Worm (Caenorhabditis elegans) whole organism, L4 larva: ENCODE measurements around the gene M7.7.

Experiments used
- F10B5.3 ChIP-seq: sonication (generic microtip); optimal IDR thresholded peaks from 2 replicates; lab custom pipeline; 2016; ENCODE audit warnings: mild to moderate bottlenecking, missing genetic modification characterization, missing compliant biosample characterization
- F26F4.8 ChIP-seq: fragments of 200-800 bp; sonication (Bioruptor generic); conservative IDR thresholded peaks from 2 replicates; pipeline ENCODE4 v1.3.6; 2022; ENCODE audit warnings: missing genetic modification characterization, missing compliant biosample characterization
- F49E8.2 ChIP-seq: sonication (generic microtip); optimal IDR thresholded peaks from 2 replicates; lab custom pipeline; 2016; ENCODE audit warnings: missing compliant biosample characterization, mild to moderate bottlenecking, missing genetic modification characterization, borderline replicate concordance
- R02D3.7 ChIP-seq: fragments of 150-350 bp; sonication (generic microtip); optimal IDR thresholded peaks from 3 replicates; lab custom pipeline; 2014; ENCODE audit warnings: missing biosample characterization, missing genetic modification characterization
- T26A8.4 ChIP-seq: fragments of 200-800 bp; sonication (Bioruptor generic); IDR thresholded peaks from 2 replicates; pipeline ENCODE4 v1.3.6; 2022; ENCODE audit warnings: missing genetic modification characterization, missing compliant biosample characterization
- Y105C5A.15 ChIP-seq: fragments of 200-800 bp; sonication (Bioruptor generic); IDR thresholded peaks from 2 replicates; pipeline ENCODE4 v1.3.6; 2022; ENCODE audit warnings: missing genetic modification characterization, missing compliant biosample characterization
- ZK546.5 ChIP-seq, 2 experiments: sonication (generic microtip); optimal IDR thresholded peaks; 2 replicates each; lab custom pipeline; 2017; ENCODE audit warnings: missing biosample characterization in 2 of 2, missing genetic modification characterization in 2 of 2
- aha-1 ChIP-seq: fragments of 150-350 bp; peaks from one replicate; lab custom pipeline; 2014; ENCODE audit warnings: missing biosample characterization, missing genetic modification characterization
- aly-2 ChIP-seq: sonication (generic microtip); optimal IDR thresholded peaks from 2 replicates; lab custom pipeline; 2018; ENCODE audit warnings: missing biosample characterization, missing genetic modification characterization
- ama-1 ChIP-seq: fragments of 150-350 bp; optimal IDR thresholded peaks from 2 replicates; lab custom pipeline; 2014; ENCODE audit warnings: inconsistent platforms, mixed read lengths
- arid-1 ChIP-seq: fragments of 200-800 bp; sonication (Bioruptor generic); conservative IDR thresholded peaks from 2 replicates; pipeline ENCODE4 v1.3.6; 2022; ENCODE audit warnings: missing genetic modification reagents, missing genetic modification characterization, missing compliant biosample characterization
- attf-4 ChIP-seq: sonication (generic microtip); optimal IDR thresholded peaks from 3 replicates; lab custom pipeline; 2017; ENCODE audit warnings: missing biosample characterization, missing genetic modification characterization
- ceh-28 ChIP-seq: fragments of 150-350 bp; optimal IDR thresholded peaks from 2 replicates; lab custom pipeline; 2014; ENCODE audit warnings: missing biosample characterization, missing genetic modification reagents, missing genetic modification characterization
- ceh-62 ChIP-seq: sonication (generic microtip); optimal IDR thresholded peaks from 2 replicates; lab custom pipeline; 2017; ENCODE audit warnings: missing biosample characterization, missing genetic modification characterization
- ces-1 ChIP-seq: fragments of 150-350 bp; sonication (generic microtip); optimal IDR thresholded peaks from 4 replicates; lab custom pipeline; 2014; ENCODE audit warnings: missing biosample characterization, missing genetic modification reagents, missing genetic modification characterization
- cey-2 ChIP-seq: sonication (generic microtip); optimal IDR thresholded peaks from 3 replicates; lab custom pipeline; 2017; ENCODE audit warnings: missing genetic modification characterization, mild to moderate bottlenecking, missing compliant biosample characterization, antibody characterized with exemption, borderline replicate concordance; ENCODE audit not compliant: insufficient read depth
- daf-19 ChIP-seq: fragments of 200-800 bp; sonication (Bioruptor generic); conservative IDR thresholded peaks from 2 replicates; pipeline ENCODE4 v1.3.6; 2022; ENCODE audit warnings: missing genetic modification characterization, missing compliant biosample characterization
- daf-8 ChIP-seq: fragments of 200-800 bp; sonication (Bioruptor generic); IDR thresholded peaks from 2 replicates; pipeline ENCODE4 v1.3.6; 2022; ENCODE audit warnings: missing genetic modification characterization, missing compliant biosample characterization
- egl-27 ChIP-seq: sonication (generic microtip); optimal IDR thresholded peaks from 3 replicates; lab custom pipeline; 2017; ENCODE audit warnings: missing biosample characterization, missing genetic modification reagents, missing genetic modification characterization
- egl-43 ChIP-seq: fragments of 200-800 bp; sonication (Bioruptor generic); IDR thresholded peaks from 2 replicates; pipeline ENCODE4 v1.3.6; 2022; ENCODE audit warnings: missing genetic modification reagents, missing genetic modification characterization, missing compliant biosample characterization
- lin-1 ChIP-seq: fragments of 200-800 bp; sonication (Bioruptor generic); IDR thresholded peaks from 2 replicates; pipeline ENCODE4 v1.3.6; 2022; ENCODE audit warnings: missing genetic modification reagents, missing genetic modification characterization, missing compliant biosample characterization
- lin-15B ChIP-seq: fragments of 150-350 bp; sonication (generic microtip); optimal IDR thresholded peaks from 3 replicates; lab custom pipeline; 2014; ENCODE audit warnings: missing biosample characterization, missing genetic modification characterization
- lin-29 ChIP-seq: fragments of 200-800 bp; sonication (Bioruptor generic); IDR thresholded peaks from 2 replicates; pipeline ENCODE4 v1.3.6; 2022; ENCODE audit warnings: missing genetic modification reagents, missing genetic modification characterization, missing compliant biosample characterization
- lin-38 ChIP-seq: fragments of 200-800 bp; sonication (Bioruptor generic); IDR thresholded peaks from 2 replicates; pipeline ENCODE4 v1.3.6; 2022; ENCODE audit warnings: missing genetic modification reagents, missing genetic modification characterization, missing compliant biosample characterization
- lir-3 ChIP-seq: sonication (generic microtip); optimal IDR thresholded peaks from 2 replicates; lab custom pipeline; 2016; ENCODE audit warnings: mild to moderate bottlenecking, missing genetic modification characterization, missing compliant biosample characterization
- mdt-29 ChIP-seq: fragments of 200-800 bp; sonication (Bioruptor generic); IDR thresholded peaks from 2 replicates; pipeline ENCODE4 v1.3.6; 2022; ENCODE audit warnings: missing genetic modification reagents, missing genetic modification characterization, missing compliant biosample characterization
- mxl-2 ChIP-seq: fragments of 200-800 bp; sonication (Bioruptor generic); conservative IDR thresholded peaks from 2 replicates; pipeline ENCODE4 v1.3.6; 2022; ENCODE audit warnings: missing genetic modification reagents, missing genetic modification characterization, missing compliant biosample characterization
- mxl-3 ChIP-seq: fragments of 200-800 bp; sonication (Bioruptor generic); optimal IDR thresholded peaks from 2 replicates; lab custom pipeline; 2018; ENCODE audit warnings: mild to moderate bottlenecking, missing genetic modification characterization, missing compliant biosample characterization
- nhr-11 ChIP-seq: fragments of 150-350 bp; optimal IDR thresholded peaks from 2 replicates; lab custom pipeline; 2014; ENCODE audit warnings: missing biosample characterization, missing genetic modification characterization
- nhr-111 ChIP-seq: fragments of 200-800 bp; sonication (Bioruptor generic); optimal IDR thresholded peaks from 2 replicates; lab custom pipeline; 2018; ENCODE audit warnings: mild to moderate bottlenecking, missing genetic modification characterization, missing compliant biosample characterization
- nhr-41 ChIP-seq: fragments of 200-800 bp; sonication (Bioruptor generic); IDR thresholded peaks from 2 replicates; pipeline ENCODE4 v1.3.6; 2022; ENCODE audit warnings: missing genetic modification reagents, missing genetic modification characterization, missing compliant biosample characterization
- nhr-42 ChIP-seq: fragments of 200-800 bp; sonication (Bioruptor generic); IDR thresholded peaks from 2 replicates; pipeline ENCODE4 v1.3.6; 2022; ENCODE audit warnings: missing genetic modification characterization, missing compliant biosample characterization
- nhr-76 ChIP-seq: fragments of 150-350 bp; optimal IDR thresholded peaks from 2 replicates; lab custom pipeline; 2014; ENCODE audit warnings: missing biosample characterization, missing genetic modification characterization
- nhr-77 ChIP-seq: fragments of 150-350 bp; optimal IDR thresholded peaks from 2 replicates; lab custom pipeline; 2014; ENCODE audit warnings: missing biosample characterization, missing genetic modification characterization
- pha-4 ChIP-seq, 2 experiments: fragments of 150-350 bp in 1 of 2; fragments of 200-800 bp in 1 of 2; sonication (Bioruptor generic) in 1 of 2; IDR thresholded peaks in 1 of 2; optimal IDR thresholded peaks in 1 of 2; 2 replicates each; pipeline versions ENCODE4 v1.3.6 to Lab custom; 2014 to 2022; ENCODE audit warnings: missing genetic modification characterization in 2 of 2, missing genetic modification reagents in 2 of 2, missing biosample characterization in 1 of 2, missing compliant biosample characterization in 1 of 2
- php-3 ChIP-seq: fragments of 200-800 bp; sonication (Bioruptor generic); IDR thresholded peaks from 2 replicates; pipeline ENCODE4 v1.3.6; 2022; ENCODE audit warnings: missing genetic modification reagents, missing genetic modification characterization, missing compliant biosample characterization
- rbr-2 ChIP-seq: sonication (generic microtip); optimal IDR thresholded peaks from 2 replicates; lab custom pipeline; 2016; ENCODE audit warnings: missing genotype, missing genetic modification characterization, missing compliant biosample characterization
- saeg-2 ChIP-seq: fragments of 200-800 bp; sonication (Bioruptor generic); IDR thresholded peaks from 2 replicates; pipeline ENCODE4 v1.3.6; 2022; ENCODE audit warnings: missing genetic modification reagents, missing genetic modification characterization, missing compliant biosample characterization
- skn-1 ChIP-seq: fragments of 150-350 bp; optimal IDR thresholded peaks from 2 replicates; lab custom pipeline; 2014; ENCODE audit warnings: missing biosample characterization, missing genetic modification characterization
- snpc-4 ChIP-seq: fragments of 150-350 bp; optimal IDR thresholded peaks from 2 replicates; lab custom pipeline; 2014; ENCODE audit warnings: missing biosample characterization, missing genetic modification characterization
- spr-1 ChIP-seq: sonication (generic microtip); optimal IDR thresholded peaks from 2 replicates; lab custom pipeline; 2016; ENCODE audit warnings: mild to moderate bottlenecking, missing genetic modification characterization, missing compliant biosample characterization
- tag-97 ChIP-seq: fragments of 200-800 bp; sonication (Bioruptor generic); IDR thresholded peaks from 2 replicates; pipeline ENCODE4 v1.3.6; 2022; ENCODE audit warnings: missing genetic modification characterization, missing compliant biosample characterization
- tra-1 ChIP-seq: fragments of 200-800 bp; sonication (Bioruptor generic); IDR thresholded peaks from 2 replicates; pipeline ENCODE4 v1.3.6; 2022; ENCODE audit warnings: missing genetic modification reagents, missing genetic modification characterization, missing compliant biosample characterization
- vab-7 ChIP-seq: fragments of 200-800 bp; sonication (Bioruptor generic); IDR thresholded peaks from 2 replicates; pipeline ENCODE4 v1.3.6; 2022; ENCODE audit warnings: missing genetic modification reagents, missing genetic modification characterization, missing compliant biosample characterization
- zag-1 ChIP-seq: fragments of 150-350 bp; optimal IDR thresholded peaks from 2 replicates; lab custom pipeline; 2014; ENCODE audit warnings: missing biosample characterization, missing genetic modification characterization
- zip-11 ChIP-seq: fragments of 200-800 bp; sonication (Bioruptor generic); IDR thresholded peaks from 2 replicates; pipeline ENCODE4 v1.3.6; 2022; ENCODE audit warnings: missing genetic modification characterization, missing compliant biosample characterization
- zip-2 ChIP-seq: fragments of 150-350 bp; optimal IDR thresholded peaks from 2 replicates; lab custom pipeline; 2014; ENCODE audit warnings: missing biosample characterization, missing genetic modification characterization
- ztf-11 ChIP-seq: fragments of 150-350 bp; optimal IDR thresholded peaks from 2 replicates; lab custom pipeline; 2014; ENCODE audit warnings: missing biosample characterization, missing genetic modification characterization
- ztf-7 ChIP-seq: fragments of 150-350 bp; optimal IDR thresholded peaks from 2 replicates; lab custom pipeline; 2014; ENCODE audit warnings: missing biosample characterization, missing genetic modification characterization

Gene M7.7

DNA sequence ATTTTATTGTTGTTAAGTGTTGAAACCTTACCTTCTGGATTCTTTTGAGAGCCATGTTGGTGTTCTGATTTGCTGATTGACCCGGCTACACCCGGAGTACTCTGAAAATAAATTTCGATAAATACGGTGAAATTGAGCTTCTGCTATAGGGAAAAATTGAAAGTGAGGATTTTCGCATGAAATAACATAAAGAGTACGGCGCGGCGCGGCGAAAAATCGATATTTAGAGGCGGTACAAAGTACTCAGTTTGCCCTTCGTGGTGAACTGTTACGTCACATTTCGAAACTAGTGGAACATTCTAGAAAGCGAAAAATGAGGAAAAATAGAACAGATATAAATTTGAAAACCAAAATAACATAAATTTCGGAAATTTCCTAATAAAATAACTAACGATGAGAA, 7.5 kb upstream of the M7.7 start, which contains the start of gene let-70:
TSS of gene let-70 (minus strand) at position 101 of the 400 bp plus-strand sequence.
- no peak for TF ChIP-seq zag-1
- no peak for TF ChIP-seq ceh-62 (tag; lab: Kevin White, UChicago)
- TF ChIP-seq F26F4.8 (GFP tag; lab: Robert Waterston, UW): no peak
- TF ChIP-seq ZK546.5 (tag; optimal IDR thresholded peaks at IDR 0.05; lab: Kevin White, UChicago): no peak
- TF ChIP-seq nhr-11: no peak
- no peak for TF ChIP-seq skn-1
- TF ChIP-seq mdt-29 (GFP tag; lab: Robert Waterston, UW): 0 out of 2 replicates have a peak, but pooled peaks have one; percentile 5
- no peak for TF ChIP-seq F10B5.3 (tag; lab: Kevin White, UChicago)
- no peak for TF ChIP-seq egl-27 (tag; lab: Kevin White, UChicago)
- 0 out of 2 replicates have a peak, but pooled peaks have one; percentile 2 for TF ChIP-seq pha-4 (GFP tag; IDR thresholded peaks at IDR 0.05; lab: Robert Waterston, UW)
- no peak for TF ChIP-seq pha-4 (tag; optimal IDR thresholded peaks at IDR 0.05; lab: Kevin White, UChicago)
- no peak for TF ChIP-seq vab-7
- TF ChIP-seq arid-1 (GFP tag; lab: Robert Waterston, UW): 0 out of 2 replicates have a peak, but pooled peaks have one; percentile 20
- no peak for TF ChIP-seq zip-11 (GFP tag; lab: Robert Waterston, UW)
- TF ChIP-seq aha-1 (tag; lab: Kevin White, UChicago): peak; percentile 90
- no peak for TF ChIP-seq lin-29 (GFP tag; lab: Robert Waterston, UW)
- no peak for TF ChIP-seq T26A8.4
- TF ChIP-seq nhr-41 (GFP tag; lab: Robert Waterston, UW): no peak
- TF ChIP-seq aly-2 (tag; lab: Kevin White, UChicago): no peak
- no peak for TF ChIP-seq R02D3.7 (tag; lab: Kevin White, UChicago)
- TF ChIP-seq egl-43 (GFP tag; lab: Robert Waterston, UW): 0 out of 2 replicates have a peak, but pooled peaks have one; percentile 30
- no peak for TF ChIP-seq nhr-76 (tag; lab: Kevin White, UChicago)
- peak; percentile 10 for TF ChIP-seq zip-2
- TF ChIP-seq ztf-7: no peak
- no peak for TF ChIP-seq nhr-77
- no peak for TF ChIP-seq tra-1 (GFP tag; lab: Robert Waterston, UW)
- peak; percentile 18 for TF ChIP-seq ceh-28 (tag; lab: Kevin White, UChicago)
- TF ChIP-seq nhr-111 (GFP tag; lab: Kevin White, UChicago): no peak
- TF ChIP-seq ces-1 (GFP tag; lab: Kevin White, UChicago): no peak
- TF ChIP-seq daf-8 (GFP tag; lab: Robert Waterston, UW): no peak
- TF ChIP-seq, all 104 proteins: peak for 7

DNA sequence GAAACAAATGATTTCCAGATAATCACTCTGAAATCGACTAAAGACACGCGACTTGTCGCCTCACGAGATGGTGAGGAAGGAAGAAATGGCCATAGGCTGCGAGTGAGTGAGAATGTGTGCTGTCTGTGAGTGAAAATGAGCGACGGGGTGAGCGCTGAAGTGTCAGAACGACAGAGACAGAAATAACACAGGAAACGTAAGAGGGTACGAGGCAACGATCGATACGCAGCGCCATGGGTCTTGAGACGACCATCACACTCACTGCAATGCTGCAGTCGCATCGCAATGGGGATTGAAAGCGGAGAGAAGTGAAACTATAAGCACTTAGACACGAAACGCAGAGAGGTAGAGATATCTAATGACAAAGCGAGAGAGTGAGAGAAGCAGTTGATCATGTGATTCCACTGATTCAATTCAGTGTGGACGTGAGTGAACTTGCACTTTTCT, 6.8 kb upstream of the M7.7 start:
- no peak for TF ChIP-seq nhr-41 (GFP tag; lab: Robert Waterston, UW)
- TF ChIP-seq lin-1 (GFP tag; lab: Robert Waterston, UW): no peak
- TF ChIP-seq snpc-4 (tag; lab: Kevin White, UChicago): no peak
- no peak for TF ChIP-seq saeg-2 (GFP tag; lab: Robert Waterston, UW)
- peak; percentile 91 for TF ChIP-seq egl-43 (GFP tag; lab: Robert Waterston, UW)
- no peak for TF ChIP-seq F26F4.8 (GFP tag; lab: Robert Waterston, UW)
- peak; percentile 82 for TF ChIP-seq mxl-3 (GFP tag; lab: Kevin White, UChicago)
- no peak for TF ChIP-seq mxl-2 (GFP tag; lab: Robert Waterston, UW)
- no peak for TF ChIP-seq attf-4 (tag; lab: Kevin White, UChicago)
- TF ChIP-seq F49E8.2: no peak
- peak; percentile 89 for TF ChIP-seq nhr-42
- TF ChIP-seq ceh-62 (tag; lab: Kevin White, UChicago): no peak
- no peak for TF ChIP-seq Y105C5A.15 (GFP tag; lab: Robert Waterston, UW)
- no peak for TF ChIP-seq aly-2 (tag; lab: Kevin White, UChicago)
- peak; percentile 30 for TF ChIP-seq lir-3
- TF ChIP-seq skn-1: peak; percentile 66
- TF ChIP-seq lin-38 (GFP tag; lab: Robert Waterston, UW): peak; percentile 78
- peak; percentile 99 for TF ChIP-seq aha-1 (tag; lab: Kevin White, UChicago)
- TF ChIP-seq rbr-2 (tag; lab: Kevin White, UChicago): peak; percentile 96
- TF ChIP-seq ama-1 (lab: Kevin White, UChicago): peak; percentile 91
- TF ChIP-seq ztf-11: no peak
- TF ChIP-seq php-3: 0 out of 2 replicates have a peak, but pooled peaks have one; percentile 26
- peak; percentile 92 for TF ChIP-seq spr-1 (tag; lab: Kevin White, UChicago)
- TF ChIP-seq daf-19 (GFP tag; lab: Robert Waterston, UW): peak; percentile 82; the same call in 1 of the 2 replicates
- no peak for TF ChIP-seq F10B5.3 (tag; lab: Kevin White, UChicago)
- no peak for TF ChIP-seq tag-97 (GFP tag; lab: Robert Waterston, UW)
- peak; percentile 71; the same call in 1 of the 2 replicates for TF ChIP-seq vab-7
- no peak for TF ChIP-seq zip-11 (GFP tag; lab: Robert Waterston, UW)
- peak; percentile 4 for TF ChIP-seq zip-2
- no peak for TF ChIP-seq cey-2 (tag; lab: Kevin White, UChicago)
- no peak for TF ChIP-seq lin-15B
